Fruit fly (Drosophila melanogaster): ENCODE measurements around the gene EloA.

EloA gene

dm6 chr3R:23280806-23281257 is 29.5 kb downstream of the EloA start, which contains the start of the genes orb and Cdc16:
Gene orb, minus strand, starts transcription at chr3R:23280856.
Gene Cdc16, plus strand, starts transcription at chr3R:23281201.
- TF ChIP-seq chinmo (GFP tag; IDR thresholded peaks at IDR 0.05; ENCODE audit: partially characterized antibody) (no peak), dmrt11E (tag; optimal IDR thresholded peaks at IDR 0.05) (peak; percentile 89), corto (GFP tag; optimal IDR thresholded peaks at IDR 0.05) (peak; percentile 55), Ets65A (GFP tag) (peak; percentile 96), CG1647 (GFP tag; optimal IDR thresholded peaks at IDR 0.05) (peak; percentile 66), NFAT (GFP tag; IDR thresholded peaks at IDR 0.05) (peak; percentile 94), sna (GFP tag; IDR thresholded peaks at IDR 0.05; ENCODE audit: partially characterized antibody) (no peak; the same call in 1 of the 2 replicates), crp (GFP tag; optimal IDR thresholded peaks at IDR 0.05) (peak; percentile 87 to 98), Elba2 (GFP tag; optimal IDR thresholded peaks at IDR 0.05) (peak; percentile 81), ATbp (GFP tag; optimal IDR thresholded peaks at IDR 0.05) (peak; percentile 80), exex (tag; optimal IDR thresholded peaks at IDR 0.05) (peak; percentile 76), CkIIα-i1 (GFP tag; IDR thresholded peaks at IDR 0.05) (peak; percentile 71), fru (optimal IDR thresholded peaks at IDR 0.05) (no peak), bbx (GFP tag; IDR thresholded peaks at IDR 0.05; ENCODE audit: partially characterized antibody) (no peak), CG11456 (GFP tag; IDR thresholded peaks at IDR 0.05) (peak; percentile 94), Dp (GFP tag; optimal IDR thresholded peaks at IDR 0.05) (peak; percentile 51), CG13624 (GFP tag; optimal IDR thresholded peaks at IDR 0.05) (peak; percentile 84), CG8359 (GFP tag; optimal IDR thresholded peaks at IDR 0.05; ENCODE audit: borderline replicate concordance) (peak; percentile 43), gem (tag; optimal IDR thresholded peaks at IDR 0.05) (peak; percentile 97), CG18764 (GFP tag; optimal IDR thresholded peaks at IDR 0.05) (peak; percentile 90), zfh2 (GFP tag; optimal IDR thresholded peaks at IDR 0.05) (peak; percentile 86), gcm (GFP tag; optimal IDR thresholded peaks at IDR 0.05) (peak; percentile 90), C15 (GFP tag; IDR thresholded peaks at IDR 0.05) (peak; percentile 84), Spps (tag; optimal IDR thresholded peaks at IDR 0.05) (peak; percentile 90), gsb (GFP tag; IDR thresholded peaks at IDR 0.05) (peak; percentile 58), Mes4 (GFP tag; optimal IDR thresholded peaks at IDR 0.05) (peak; percentile 30), Dek (tag; optimal IDR thresholded peaks at IDR 0.05) (peak; percentile 93), kah (GFP tag; optimal IDR thresholded peaks at IDR 0.05) (peak; percentile 64), CG3726 (GFP tag; IDR thresholded peaks at IDR 0.05) (peak; percentile 78), psq (GFP tag; optimal IDR thresholded peaks at IDR 0.05) (peak; percentile 86), Sry-β (GFP tag; optimal IDR thresholded peaks at IDR 0.05) (peak; percentile 26), Dll (GFP tag; IDR thresholded peaks at IDR 0.05; ENCODE audit: partially characterized antibody) (no peak), CG8089 (GFP tag; optimal IDR thresholded peaks at IDR 0.05) (peak; percentile 23), Ravus (GFP tag; IDR thresholded peaks at IDR 0.05) (peak; percentile 75), CG13123 (GFP tag; optimal IDR thresholded peaks at IDR 0.05) (peak; percentile 79), CG8924 (tag; optimal IDR thresholded peaks at IDR 0.05) (peak; percentile 92), HmgD (GFP tag; optimal IDR thresholded peaks at IDR 0.05) (no peak), CG15601 (tag; optimal IDR thresholded peaks at IDR 0.05) (peak; percentile 92), CG2712 (tag; optimal IDR thresholded peaks at IDR 0.05) (peak; percentile 94), H15 (GFP tag; IDR thresholded peaks at IDR 0.05) (peak; percentile 88), MTF-1 (GFP tag; optimal IDR thresholded peaks at IDR 0.05; ENCODE audit: borderline replicate concordance) (peak; percentile 80), ab (GFP tag; optimal IDR thresholded peaks at IDR 0.05) (no peak), danr (GFP tag; IDR thresholded peaks at IDR 0.05) (peak; percentile 60; the same call in 1 of the 2 replicates), tx (GFP tag; optimal IDR thresholded peaks at IDR 0.05) (peak; percentile 65), CG13424 (tag; optimal IDR thresholded peaks at IDR 0.05) (peak; percentile 93), CG10543 (GFP tag; optimal IDR thresholded peaks at IDR 0.05) (peak; percentile 83), Fer3 (tag; optimal IDR thresholded peaks at IDR 0.05) (peak; percentile 95), CG9817 (tag; optimal IDR thresholded peaks at IDR 0.05) (peak; percentile 92), so (GFP tag; IDR thresholded peaks at IDR 0.05) (peak; percentile 84; the same call in 2 of the 3 replicates), Bdp1 (GFP tag; optimal IDR thresholded peaks at IDR 0.05) (peak; percentile 62)
